Fruit fly (Drosophila melanogaster): ENCODE measurements around the gene CG4020.

DNA sequence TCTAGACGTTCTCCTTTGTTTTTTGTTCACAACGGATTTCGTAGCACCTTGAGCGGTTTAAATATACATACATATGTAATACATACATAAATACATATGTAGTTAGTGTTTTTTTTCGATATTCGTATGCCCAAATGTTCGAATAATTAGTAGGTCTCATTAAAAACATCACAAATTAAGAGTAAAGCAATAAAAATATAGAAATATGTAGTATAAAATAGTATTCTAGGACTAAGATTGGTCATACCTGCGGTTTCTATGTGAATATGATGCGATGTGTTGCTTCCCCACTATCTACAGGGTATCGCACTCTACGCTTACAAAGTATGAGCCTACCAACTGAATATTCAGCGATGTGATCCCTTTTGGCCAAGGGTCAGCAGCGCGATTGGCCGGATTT, at the start of gene CG4020:
- TF ChIP-seq CG9948 (tag; optimal IDR thresholded peaks at IDR 0.05) (no peak), CG34367 (tag; optimal IDR thresholded peaks at IDR 0.05) (no peak), CG4496 (GFP tag; IDR thresholded peaks at IDR 0.05) (no peak), CG8159 (tag; optimal IDR thresholded peaks at IDR 0.05) (no peak), CG12605 (GFP tag; IDR thresholded peaks at IDR 0.05) (no peak), Pif1A (GFP tag; optimal IDR thresholded peaks at IDR 0.05) (no peak), Pif1B (GFP tag; optimal IDR thresholded peaks at IDR 0.05) (no peak), CG8301 (tag; optimal IDR thresholded peaks at IDR 0.05) (no peak)
